Worm (Caenorhabditis elegans) whole organism, L1 larva: ENCODE data around the gene F56C9.8.

ENCODE experiments used
- ama-1 ChIP-seq: fragments of 150-350 bp; optimal IDR thresholded peaks from 2 replicates; lab custom pipeline; 2014
- mdl-1 ChIP-seq, 2 experiments: fragments of 150-350 bp; optimal IDR thresholded peaks; 2 replicates each; lab custom pipeline; 2014 to 2017; ENCODE audit warnings: missing biosample characterization in 2 of 2, missing genetic modification characterization in 2 of 2, inconsistent platforms in 1 of 2
- nhr-84 ChIP-seq: sonication (generic microtip); optimal IDR thresholded peaks from 2 replicates; lab custom pipeline; 2017; ENCODE audit warnings: missing biosample characterization, missing genetic modification characterization
- snpc-4 ChIP-seq: fragments of 150-350 bp; optimal IDR thresholded peaks from 2 replicates; lab custom pipeline; 2014; ENCODE audit warnings: missing biosample characterization, missing genetic modification characterization
- ztf-11 ChIP-seq, 2 experiments: sonication (generic microtip); optimal IDR thresholded peaks; 2 replicates each; lab custom pipeline; 2016 to 2017; ENCODE audit warnings: missing genetic modification characterization in 2 of 2, missing biosample characterization in 1 of 2, missing compliant biosample characterization in 1 of 2

- TF ChIP-seq nhr-84 (tag; lab: Kevin White, UChicago) (no peak), snpc-4 (tag; lab: Kevin White, UChicago) (peak; percentile 2), ama-1 (lab: Kevin White, UChicago) (no peak), mdl-1 (tag; optimal IDR thresholded peaks at IDR 0.05; lab: Kevin White, UChicago) (peak in 1 of 2 experiments; percentile 87), ztf-11 (tag; optimal IDR thresholded peaks at IDR 0.05; lab: Kevin White, UChicago) (peak in 1 of 2 experiments; percentile 58)
These were observed 47.2 kb downstream of the F56C9.8 start for ce11 chrIII:7272088-7272487.
